Worm (Caenorhabditis elegans): ENCODE results near the gene ldh-1.

ldh-1 gene

DNA sequence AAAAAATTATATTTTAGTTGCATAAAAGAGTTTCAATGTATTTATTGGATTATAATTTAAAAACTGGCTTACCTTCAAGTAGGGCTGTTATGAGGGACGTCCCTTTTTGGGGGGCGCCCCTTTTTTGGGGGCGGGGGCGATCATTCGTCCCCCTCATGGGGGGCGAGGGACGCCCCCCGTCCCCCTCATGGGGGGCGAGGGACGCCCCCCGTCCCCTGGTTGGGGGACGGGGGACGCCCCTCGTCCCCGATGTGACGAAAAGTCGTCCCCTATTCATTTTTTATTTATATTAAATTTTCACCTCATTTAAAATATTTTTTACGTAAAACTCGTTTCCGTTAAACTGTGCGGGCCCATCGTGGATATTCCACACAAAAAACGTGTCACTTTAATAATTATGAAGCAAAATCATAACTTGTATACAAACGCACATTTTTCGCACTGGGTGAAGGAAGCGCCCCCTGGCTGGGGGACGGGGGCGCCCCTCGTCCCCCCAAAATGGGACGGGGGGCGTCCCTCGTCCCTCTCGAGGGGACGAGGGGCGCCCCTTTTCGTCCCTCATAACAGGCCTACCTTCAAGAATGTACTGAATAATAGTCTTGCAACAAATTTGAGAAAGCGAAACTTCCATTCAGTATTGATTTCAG, 41.6 kb downstream of the ldh-1 start:
- no peak for TF ChIP-seq mep-1 (tag; optimal IDR thresholded peaks at IDR 0.05)

DNA sequence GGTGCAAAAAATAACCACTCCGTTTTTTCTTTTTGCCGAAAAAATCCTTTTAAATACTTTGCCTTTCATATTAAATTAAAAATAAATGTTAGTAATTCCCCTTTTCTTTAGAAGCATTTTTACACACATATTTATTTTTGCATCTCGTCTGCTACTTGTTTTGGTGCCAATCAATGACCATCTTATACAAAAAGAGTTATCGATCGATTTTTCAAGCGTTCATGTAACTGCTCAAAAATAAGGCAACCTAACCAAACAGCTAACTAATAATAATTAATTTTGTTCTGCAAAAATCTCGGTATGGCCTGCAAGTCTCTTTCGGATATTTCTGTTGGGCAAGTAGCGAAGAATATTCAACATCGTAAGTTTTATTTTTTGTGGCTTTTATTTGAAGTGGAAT, 42.5 kb downstream of the ldh-1 start, which contains the start of gene F44E5.2:
F44E5.2 (plus strand) TSS at position 301 of the 400 bp plus-strand sequence.
- TF ChIP-seq flh-1 (GFP tag; optimal IDR thresholded peaks at IDR 0.05), result no peak
- TF ChIP-seq ceh-83 (GFP tag; optimal IDR thresholded peaks at IDR 0.05), result no peak
- no peak for TF ChIP-seq mls-2 (tag; optimal IDR thresholded peaks at IDR 0.05)
- TF ChIP-seq zip-8 (tag; optimal IDR thresholded peaks at IDR 0.05), result no peak
- TF ChIP-seq ces-1 (GFP tag; optimal IDR thresholded peaks at IDR 0.05), result no peak
- TF ChIP-seq drap-1 (GFP tag; optimal IDR thresholded peaks at IDR 0.05), result no peak

ce11 chrII:11772364-11772763, 48.4 kb downstream of the ldh-1 start, which contains the start of gene F44E5.15:
Gene F44E5.15 (plus strand): TSS chrII:11772664.
- no peak for TF ChIP-seq pha-4 (tag; optimal IDR thresholded peaks at IDR 0.05)
- TF ChIP-seq zip-8 (tag; optimal IDR thresholded peaks at IDR 0.05), result no peak
- no peak for TF ChIP-seq cnd-1 (tag; optimal IDR thresholded peaks at IDR 0.05)
- no peak for TF ChIP-seq flh-1 (GFP tag; optimal IDR thresholded peaks at IDR 0.05)
- TF ChIP-seq elt-1 (tag; optimal IDR thresholded peaks at IDR 0.05; ENCODE audit: borderline replicate concordance, insufficient read depth), result no peak
- no peak for TF ChIP-seq nhr-2 (tag; optimal IDR thresholded peaks at IDR 0.05)
- TF ChIP-seq blmp-1 (tag; optimal IDR thresholded peaks at IDR 0.05), result no peak
- no peak for TF ChIP-seq sptf-1 (tag; optimal IDR thresholded peaks at IDR 0.05)
- no peak for TF ChIP-seq ceh-83 (GFP tag; optimal IDR thresholded peaks at IDR 0.05)
- TF ChIP-seq nhr-12 (tag; optimal IDR thresholded peaks at IDR 0.05), result no peak
- TF ChIP-seq elt-3 (tag; optimal IDR thresholded peaks at IDR 0.05), result no peak
- no peak for TF ChIP-seq mab-5 (tag; optimal IDR thresholded peaks at IDR 0.05)
- TF ChIP-seq lin-13 (tag; optimal IDR thresholded peaks at IDR 0.05), result no peak
- no peak for TF ChIP-seq unc-120 (tag; optimal IDR thresholded peaks at IDR 0.05; ENCODE audit: poor library complexity, severe bottlenecking)
- TF ChIP-seq sem-2 (GFP tag; optimal IDR thresholded peaks at IDR 0.05), result no peak
- no peak for TF ChIP-seq nhr-76 (tag; optimal IDR thresholded peaks at IDR 0.05)
- no peak for TF ChIP-seq mls-2 (tag; optimal IDR thresholded peaks at IDR 0.05)
- TF ChIP-seq bed-3 (GFP tag; optimal IDR thresholded peaks at IDR 0.05), result no peak

- TF ChIP-seq unc-39 (tag; optimal IDR thresholded peaks at IDR 0.05), result no peak
- TF ChIP-seq sem-2 (GFP tag; optimal IDR thresholded peaks at IDR 0.05), result no peak
- TF ChIP-seq ces-1 (GFP tag; optimal IDR thresholded peaks at IDR 0.05), result no peak
- no peak for TF ChIP-seq unc-62 (GFP tag; optimal IDR thresholded peaks at IDR 0.05)
- no peak for TF ChIP-seq zip-8 (tag; optimal IDR thresholded peaks at IDR 0.05)
- no peak for TF ChIP-seq M03D4.4 (tag; optimal IDR thresholded peaks at IDR 0.05)
- TF ChIP-seq nhr-2 (tag; optimal IDR thresholded peaks at IDR 0.05), result no peak
- no peak for TF ChIP-seq ceh-43 (GFP tag; optimal IDR thresholded peaks at IDR 0.05)
- TF ChIP-seq elt-1 (tag; optimal IDR thresholded peaks at IDR 0.05; ENCODE audit: borderline replicate concordance, insufficient read depth), result no peak
- TF ChIP-seq pha-4 (tag; optimal IDR thresholded peaks at IDR 0.05), result no peak
- TF ChIP-seq snpc-4 (tag; optimal IDR thresholded peaks at IDR 0.05), result no peak
- TF ChIP-seq ceh-83 (GFP tag; optimal IDR thresholded peaks at IDR 0.05), result no peak
- TF ChIP-seq mab-5 (tag; optimal IDR thresholded peaks at IDR 0.05), result no peak
These were observed 50.2 kb downstream of the ldh-1 start, which contains the start of gene F44E5.1 for ce11 chrII:11774218-11774617. Gene F44E5.1 (minus strand): TSS chrII:11774559.
